Worm (Caenorhabditis elegans) whole organism, young adult: ENCODE results near the gene fbxa-135.

Experiments used
- B0035.1 ChIP-seq: sonication (generic microtip); optimal IDR thresholded peaks from 2 replicates; lab custom pipeline; 2016; ENCODE audit warnings: missing genetic modification characterization, mild to moderate bottlenecking, missing compliant biosample characterization, missing genotype, missing genetic modification reagents
- B0261.1 ChIP-seq: sonication (generic microtip); optimal IDR thresholded peaks from 2 replicates; lab custom pipeline; 2016; ENCODE audit warnings: mild to moderate bottlenecking, missing genetic modification characterization, moderate library complexity, missing compliant biosample characterization
- C06A6.2 ChIP-seq: fragments of 200-800 bp; sonication (Bioruptor generic); conservative IDR thresholded peaks from 2 replicates; pipeline ENCODE4 v1.3.6; 2022; ENCODE audit warnings: missing genetic modification characterization, missing compliant biosample characterization
- D2030.7 ChIP-seq: fragments of 200-800 bp; sonication (Bioruptor generic); IDR thresholded peaks from 2 replicates; pipeline ENCODE4 v1.3.6; 2022; ENCODE audit warnings: missing genetic modification reagents, missing genetic modification characterization, missing compliant biosample characterization
- F10E7.11 ChIP-seq: sonication (generic microtip); optimal IDR thresholded peaks from 2 replicates; lab custom pipeline; 2017; ENCODE audit warnings: mild to moderate bottlenecking, missing genetic modification characterization, moderate library complexity, missing compliant biosample characterization
- F33H1.4 ChIP-seq: fragments of 200-800 bp; sonication (Bioruptor generic); IDR thresholded peaks from 2 replicates; pipeline ENCODE4 v1.3.6; 2022; ENCODE audit warnings: missing genetic modification reagents, missing genetic modification characterization, missing compliant biosample characterization
- F49E8.2 ChIP-seq: sonication (generic microtip); optimal IDR thresholded peaks from 3 replicates; lab custom pipeline; 2017; ENCODE audit warnings: missing genetic modification characterization, mild to moderate bottlenecking, missing compliant biosample characterization, antibody characterized with exemption, moderate library complexity; ENCODE audit not compliant: insufficient read depth
- F52B5.7 ChIP-seq: sonication (generic microtip); optimal IDR thresholded peaks from 2 replicates; lab custom pipeline; 2016; ENCODE audit warnings: mild to moderate bottlenecking, missing genetic modification characterization, missing compliant biosample characterization
- F57A8.1 ChIP-seq: fragments of 200-800 bp; sonication (Bioruptor generic); optimal IDR thresholded peaks from 2 replicates; lab custom pipeline; 2018; ENCODE audit warnings: mild to moderate bottlenecking, missing genetic modification characterization, moderate library complexity, missing compliant biosample characterization
- K11D2.4 ChIP-seq: fragments of 200-800 bp; sonication (Bioruptor generic); IDR thresholded peaks from 2 replicates; pipeline ENCODE4 v1.3.6; 2022; ENCODE audit warnings: missing genetic modification reagents, missing genetic modification characterization, missing compliant biosample characterization
- K12H6.12 ChIP-seq: fragments of 200-800 bp; sonication (Bioruptor generic); optimal IDR thresholded peaks from 2 replicates; lab custom pipeline; 2018; ENCODE audit warnings: mild to moderate bottlenecking, missing genetic modification characterization, missing compliant biosample characterization
- Y53G8AR.9 ChIP-seq: fragments of 200-800 bp; sonication (Bioruptor generic); conservative IDR thresholded peaks from 2 replicates; pipeline ENCODE4 v1.3.6; 2022; ENCODE audit warnings: missing genetic modification reagents, missing genetic modification characterization, missing compliant biosample characterization
- Y95B8A.8 ChIP-seq: fragments of 200-800 bp; sonication (Bioruptor generic); IDR thresholded peaks from 2 replicates; pipeline ENCODE4 v1.3.6; 2022; ENCODE audit warnings: missing genetic modification reagents, missing genetic modification characterization, missing compliant biosample characterization
- aptf-3 ChIP-seq: fragments of 200-800 bp; sonication (Bioruptor generic); IDR thresholded peaks from 2 replicates; pipeline ENCODE4 v1.3.6; 2022; ENCODE audit warnings: missing genetic modification characterization, missing compliant biosample characterization
- athp-1 ChIP-seq: sonication (generic microtip); optimal IDR thresholded peaks from 2 replicates; lab custom pipeline; 2017; ENCODE audit warnings: mild to moderate bottlenecking, missing genetic modification characterization, missing compliant biosample characterization
- attf-5 ChIP-seq: fragments of 200-800 bp; sonication (Bioruptor generic); optimal IDR thresholded peaks from 2 replicates; lab custom pipeline; 2018; ENCODE audit warnings: mild to moderate bottlenecking, missing genetic modification characterization, missing compliant biosample characterization
- attf-6 ChIP-seq: fragments of 200-800 bp; sonication (Bioruptor generic); IDR thresholded peaks from 2 replicates; pipeline ENCODE4 v1.3.6; 2022; ENCODE audit warnings: missing genetic modification reagents, missing genetic modification characterization, missing compliant biosample characterization
- bed-2 ChIP-seq: fragments of 200-800 bp; sonication (Bioruptor generic); IDR thresholded peaks from 2 replicates; pipeline ENCODE4 v1.3.6; 2022; ENCODE audit warnings: missing genetic modification reagents, missing genetic modification characterization, missing compliant biosample characterization
- ceh-100 ChIP-seq: fragments of 200-800 bp; sonication (Bioruptor generic); IDR thresholded peaks from 2 replicates; pipeline ENCODE4 v1.3.6; 2022; ENCODE audit warnings: missing genetic modification reagents, missing genetic modification characterization, missing compliant biosample characterization
- ceh-27 ChIP-seq: fragments of 200-800 bp; sonication (Bioruptor generic); optimal IDR thresholded peaks from 2 replicates; lab custom pipeline; 2018; ENCODE audit warnings: mild to moderate bottlenecking, missing genetic modification characterization, moderate library complexity, missing compliant biosample characterization
- ceh-40 ChIP-seq: fragments of 200-800 bp; sonication (Bioruptor generic); IDR thresholded peaks from 2 replicates; pipeline ENCODE4 v1.3.6; 2022; ENCODE audit warnings: missing genetic modification characterization, missing compliant biosample characterization
- ceh-58 ChIP-seq: fragments of 200-800 bp; sonication (Bioruptor generic); IDR thresholded peaks from 2 replicates; pipeline ENCODE4 v1.3.6; 2022; ENCODE audit warnings: missing genetic modification characterization, missing compliant biosample characterization
- die-1 ChIP-seq: sonication (generic microtip); optimal IDR thresholded peaks from 2 replicates; lab custom pipeline; 2016; ENCODE audit warnings: missing genotype, mild to moderate bottlenecking, missing genetic modification characterization, missing compliant biosample characterization
- dox-1 ChIP-seq: fragments of 200-800 bp; sonication (Bioruptor generic); IDR thresholded peaks from 2 replicates; pipeline ENCODE4 v1.3.6; 2022; ENCODE audit warnings: missing genetic modification reagents, missing genetic modification characterization, missing compliant biosample characterization
- dpl-1 ChIP-seq: fragments of 150-350 bp; optimal IDR thresholded peaks from 2 replicates; lab custom pipeline; 2014; ENCODE audit warnings: missing biosample characterization, missing genetic modification reagents, missing genetic modification characterization
- efl-1 ChIP-seq: fragments of 150-350 bp; optimal IDR thresholded peaks from 2 replicates; lab custom pipeline; 2014; ENCODE audit warnings: missing biosample characterization, missing genetic modification reagents, missing genetic modification characterization
- egrh-3 ChIP-seq: fragments of 200-800 bp; sonication (Bioruptor generic); IDR thresholded peaks from 2 replicates; pipeline ENCODE4 v1.3.6; 2022; ENCODE audit warnings: missing genetic modification reagents, missing genetic modification characterization, missing compliant biosample characterization
- lin-35 ChIP-seq, 3 experiments: fragments of 150-350 bp in 2 of 3; sonication (generic microtip) in 1 of 3; optimal IDR thresholded peaks; 2 replicates each; lab custom pipeline; 2014 to 2018; ENCODE audit warnings: missing biosample characterization in 3 of 3, missing genetic modification characterization in 3 of 3, missing genetic modification reagents in 3 of 3
- lsl-1 ChIP-seq: fragments of 200-800 bp; sonication (Bioruptor generic); optimal IDR thresholded peaks from 2 replicates; lab custom pipeline; 2018; ENCODE audit warnings: mild to moderate bottlenecking, missing genetic modification characterization, moderate library complexity, missing compliant biosample characterization
- madf-10 ChIP-seq: sonication (generic microtip); optimal IDR thresholded peaks from 2 replicates; lab custom pipeline; 2016; ENCODE audit warnings: mild to moderate bottlenecking, missing genetic modification characterization, missing compliant biosample characterization
- madf-3 ChIP-seq: fragments of 200-800 bp; sonication (Bioruptor generic); IDR thresholded peaks from 2 replicates; pipeline ENCODE4 v1.3.6; 2022; ENCODE audit warnings: missing genetic modification reagents, missing genetic modification characterization, missing compliant biosample characterization
- madf-6 ChIP-seq: fragments of 200-800 bp; sonication (Bioruptor generic); IDR thresholded peaks from 2 replicates; pipeline ENCODE4 v1.3.6; 2022; ENCODE audit warnings: missing genetic modification reagents, missing genetic modification characterization, missing compliant biosample characterization
- mes-4 ChIP-seq: sonication (generic microtip); optimal IDR thresholded peaks from 2 replicates; lab custom pipeline; 2016; ENCODE audit warnings: missing genotype, missing genetic modification characterization, missing compliant biosample characterization
- nhr-120 ChIP-seq: fragments of 200-800 bp; sonication (Bioruptor generic); IDR thresholded peaks from 2 replicates; pipeline ENCODE4 v1.3.6; 2022; ENCODE audit warnings: missing genetic modification characterization, missing compliant biosample characterization
- nhr-80 ChIP-seq: sonication (generic microtip); optimal IDR thresholded peaks from 2 replicates; lab custom pipeline; 2016; ENCODE audit warnings: missing genetic modification characterization, missing compliant biosample characterization
- pbrm-1 ChIP-seq: fragments of 200-800 bp; sonication (Bioruptor generic); IDR thresholded peaks from 2 replicates; pipeline ENCODE4 v1.3.6; 2022; ENCODE audit warnings: missing genetic modification reagents, missing genetic modification characterization, missing compliant biosample characterization
- pha-4 ChIP-seq: fragments of 150-350 bp; sonication (generic microtip); optimal IDR thresholded peaks from 2 replicates; lab custom pipeline; 2014; ENCODE audit warnings: missing biosample characterization, missing genetic modification reagents, missing genetic modification characterization
- rcor-1 ChIP-seq: fragments of 200-800 bp; sonication (Bioruptor generic); IDR thresholded peaks from 2 replicates; pipeline ENCODE4 v1.3.6; 2022; ENCODE audit warnings: missing genetic modification reagents, missing genetic modification characterization, missing compliant biosample characterization
- snpc-1.1 ChIP-seq: sonication (generic microtip); optimal IDR thresholded peaks from 2 replicates; lab custom pipeline; 2017; ENCODE audit warnings: missing genetic modification characterization, mild to moderate bottlenecking, missing compliant biosample characterization, antibody characterized with exemption, moderate library complexity, missing genotype, missing genetic modification reagents; ENCODE audit not compliant: insufficient read depth
- snpc-1.3 ChIP-seq: sonication (generic microtip); optimal IDR thresholded peaks from 2 replicates; lab custom pipeline; 2017; ENCODE audit warnings: missing genetic modification characterization, mild to moderate bottlenecking, missing compliant biosample characterization, antibody characterized with exemption, moderate library complexity, missing genotype, missing genetic modification reagents; ENCODE audit not compliant: insufficient read depth
- snpc-3.4 ChIP-seq: sonication (generic microtip); optimal IDR thresholded peaks from 2 replicates; lab custom pipeline; 2017; ENCODE audit warnings: missing genetic modification characterization, mild to moderate bottlenecking, missing compliant biosample characterization, antibody characterized with exemption, moderate library complexity, missing genotype, missing genetic modification reagents
- snpc-4 ChIP-seq, 5 experiments: fragments of 150-350 bp in 1 of 5; sonication (generic microtip) in 4 of 5; optimal IDR thresholded peaks; 2 replicates each; lab custom pipeline; 2014 to 2018; ENCODE audit warnings: missing genetic modification characterization in 5 of 5, missing biosample characterization in 3 of 5, antibody characterized with exemption in 2 of 5, mild to moderate bottlenecking in 2 of 5, missing compliant biosample characterization in 2 of 5, missing genotype in 2 of 5, moderate library complexity in 2 of 5, missing genetic modification reagents in 1 of 5
- tlf-1 ChIP-seq: fragments of 200-800 bp; sonication (Bioruptor generic); optimal IDR thresholded peaks from 2 replicates; lab custom pipeline; 2018; ENCODE audit warnings: mild to moderate bottlenecking, missing genetic modification characterization, missing compliant biosample characterization
- unc-130 ChIP-seq: sonication (generic microtip); optimal IDR thresholded peaks from 2 replicates; lab custom pipeline; 2016; ENCODE audit warnings: missing genetic modification reagents, missing genetic modification characterization, missing compliant biosample characterization
- xnd-1 ChIP-seq: sonication (generic microtip); optimal IDR thresholded peaks from 2 replicates; lab custom pipeline; 2016; ENCODE audit warnings: missing genotype, missing genetic modification reagents, missing genetic modification characterization, missing compliant biosample characterization
- ztf-18 ChIP-seq: sonication (generic microtip); optimal IDR thresholded peaks from 2 replicates; lab custom pipeline; 2016; ENCODE audit warnings: missing genotype, mild to moderate bottlenecking, missing genetic modification characterization, missing compliant biosample characterization
- ztf-22 ChIP-seq: fragments of 200-800 bp; sonication (Bioruptor generic); optimal IDR thresholded peaks from 2 replicates; lab custom pipeline; 2018; ENCODE audit warnings: mild to moderate bottlenecking, missing genetic modification characterization, moderate library complexity, missing compliant biosample characterization
- ztf-28 ChIP-seq: fragments of 200-800 bp; sonication (Bioruptor generic); IDR thresholded peaks from 2 replicates; pipeline ENCODE4 v1.3.6; 2022; ENCODE audit warnings: missing genetic modification reagents, missing genetic modification characterization, missing compliant biosample characterization

fbxa-135 gene

DNA sequence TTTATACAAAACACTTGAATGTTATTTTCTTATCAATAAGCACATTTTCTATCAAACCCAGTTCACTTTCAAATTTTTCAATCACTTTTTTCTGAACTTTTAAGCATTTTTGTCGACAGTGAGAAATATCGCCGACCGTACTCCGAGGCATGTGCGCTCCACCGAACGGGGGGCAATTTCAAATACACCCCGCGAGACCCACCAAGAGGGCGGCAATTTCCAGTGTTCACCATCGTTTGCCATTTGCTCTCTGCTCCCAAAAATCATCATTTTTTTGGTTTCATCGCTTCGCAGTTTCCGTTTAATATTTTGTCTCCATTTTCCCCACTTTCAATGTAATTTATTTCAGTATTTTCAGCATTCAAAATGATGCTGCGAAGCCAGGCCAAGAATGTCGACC is 6.7 kb upstream of the fbxa-135 start, which contains the start of gene cyb-3 (continued):
- TF ChIP-seq bed-2 (GFP tag; lab: Robert Waterston, UW) = no peak
- TF ChIP-seq nhr-80 (tag; lab: Kevin White, UChicago) = no peak
- TF ChIP-seq efl-1 = peak; percentile 95
- TF ChIP-seq Y95B8A.8 (GFP tag; lab: Robert Waterston, UW) = peak; percentile 67; the same call in 1 of the 2 replicates
- no peak for TF ChIP-seq ceh-58
- peak in 1 of 3 experiments; percentile 69 for TF ChIP-seq lin-35 (GFP tag; optimal IDR thresholded peaks at IDR 0.05; lab: Kevin White, UChicago)
- peak; percentile 85 for TF ChIP-seq dpl-1
- no peak for TF ChIP-seq F10E7.11 (tag; lab: Kevin White, UChicago)
- no peak for TF ChIP-seq K12H6.12
- peak; percentile 89 for TF ChIP-seq madf-3 (GFP tag; lab: Robert Waterston, UW)
- TF ChIP-seq dox-1 (GFP tag; lab: Robert Waterston, UW) = peak; percentile 60; the same call in 1 of the 2 replicates
- peak; percentile 18 for TF ChIP-seq B0261.1 (tag; lab: Kevin White, UChicago)
- no peak for TF ChIP-seq die-1 (tag; lab: Kevin White, UChicago)
- no peak for TF ChIP-seq snpc-1.1 (tag; lab: Kevin White, UChicago)
- no peak for TF ChIP-seq B0035.1
- TF ChIP-seq snpc-3.4 = peak; percentile 68
- no peak for TF ChIP-seq snpc-1.3
- TF ChIP-seq ztf-18 (tag; lab: Kevin White, UChicago) = peak; percentile 20
- TF ChIP-seq C06A6.2 = no peak
- no peak for TF ChIP-seq ceh-40 (GFP tag; lab: Robert Waterston, UW)
- TF ChIP-seq attf-6 (GFP tag; lab: Robert Waterston, UW) = no peak
- TF ChIP-seq egrh-3 (GFP tag; lab: Robert Waterston, UW) = no peak
- TF ChIP-seq attf-5 = no peak
- TF ChIP-seq F52B5.7 (tag; lab: Kevin White, UChicago) = no peak
- TF ChIP-seq F49E8.2 = peak; percentile 80
- no peak for TF ChIP-seq ztf-22 (GFP tag; lab: Kevin White, UChicago)
- TF ChIP-seq F57A8.1 (GFP tag; lab: Kevin White, UChicago) = no peak
- TF ChIP-seq mes-4 = no peak
- TF ChIP-seq ceh-100 = no peak
- peak; percentile 48 for TF ChIP-seq tlf-1 (GFP tag; lab: Kevin White, UChicago)
- TF ChIP-seq athp-1 (tag; lab: Kevin White, UChicago) = peak; percentile 7
- no peak for TF ChIP-seq pha-4 (tag; lab: Kevin White, UChicago)
- peak; percentile 82 for TF ChIP-seq xnd-1 (tag; lab: Kevin White, UChicago)
- TF ChIP-seq lsl-1 = peak; percentile 82
- TF ChIP-seq ztf-28 (GFP tag; lab: Robert Waterston, UW) = no peak
- TF ChIP-seq unc-130 (GFP tag; lab: Kevin White, UChicago) = peak; percentile 36
- TF ChIP-seq ceh-27 (GFP tag; lab: Kevin White, UChicago) = no peak
- TF ChIP-seq F33H1.4 = peak; percentile 71
- no peak for TF ChIP-seq nhr-120 (GFP tag; lab: Robert Waterston, UW)
- TF ChIP-seq madf-6 (GFP tag; lab: Robert Waterston, UW) = peak; percentile 95
- TF ChIP-seq pbrm-1 (GFP tag; lab: Robert Waterston, UW) = peak; percentile 28; the same call in 1 of the 2 replicates
- 0 out of 2 replicates have a peak, but pooled peaks have one; percentile 24 for TF ChIP-seq Y53G8AR.9
- TF ChIP-seq D2030.7 = peak; percentile 91
- no peak for TF ChIP-seq madf-10
- TF ChIP-seq rcor-1 (GFP tag; lab: Robert Waterston, UW) = peak; percentile 59; the same call in 1 of the 2 replicates
- no peak for TF ChIP-seq aptf-3 (GFP tag; lab: Robert Waterston, UW)
- no peak for TF ChIP-seq K11D2.4 (GFP tag; lab: Robert Waterston, UW)
- TF ChIP-seq snpc-4 (GFP tag; optimal IDR thresholded peaks at IDR 0.05; lab: Kevin White, UChicago) = peak; percentile 1
- peak in 1 of 4 experiments; percentile 53 for TF ChIP-seq snpc-4 (tag; optimal IDR thresholded peaks at IDR 0.05; lab: Kevin White, UChicago)
